Fruit fly (Drosophila melanogaster) whole organism, embryonic: Measurements from ENCODE around the gene Pi4KIIalpha.

ENCODE experiments used
- Atf6 ChIP-seq: fragments of 200-800 bp; sonication (Bioruptor generic); IDR thresholded peaks from 2 replicates; pipeline ENCODE4 v1.3.6; 2022; ENCODE audit warnings: missing biosample characterization, missing genetic modification characterization
- Awh ChIP-seq: fragments of 200-800 bp; sonication (Bioruptor generic); IDR thresholded peaks from 2 replicates; pipeline ENCODE4, ENCODE4 v1.3.6; 2022; ENCODE audit warnings: missing biosample characterization, missing genetic modification characterization
- B-H1 ChIP-seq: fragments of 200-800 bp; sonication (Bioruptor generic); IDR thresholded peaks from 3 replicates; pipeline ENCODE4 v1.3.6; 2022; ENCODE audit warnings: missing biosample characterization, missing genetic modification characterization
- Blimp-1 ChIP-seq: fragments of 200-800 bp; sonication (Bioruptor generic); optimal IDR thresholded peaks from 3 replicates; lab custom pipeline; 2018; ENCODE audit warnings: missing biosample characterization, missing genetic modification characterization, mild to moderate bottlenecking, moderate library complexity, missing genetic modification reagents
- CG10209 ChIP-seq: fragments of 200-800 bp; sonication (Bioruptor generic); optimal IDR thresholded peaks from 3 replicates; lab custom pipeline; 2017; ENCODE audit warnings: missing biosample characterization, mild to moderate bottlenecking, missing genetic modification characterization, missing genetic modification reagents
- CG10959 ChIP-seq: fragments of 200-800 bp; sonication (Bioruptor generic); IDR thresholded peaks from 2 replicates; pipeline ENCODE4 v1.3.6; 2022; ENCODE audit warnings: missing biosample characterization, missing genetic modification characterization
- CG11456 ChIP-seq: fragments of 200-800 bp; sonication (Bioruptor generic); IDR thresholded peaks from 3 replicates; pipeline ENCODE4 v1.3.6; 2022; ENCODE audit warnings: missing biosample characterization, missing genetic modification characterization
- CG12219 ChIP-seq: fragments of 200-800 bp; sonication (Bioruptor generic); optimal IDR thresholded peaks from 3 replicates; lab custom pipeline; 2018; ENCODE audit warnings: missing biosample characterization, mild to moderate bottlenecking, missing genetic modification characterization
- CG14014 ChIP-seq: fragments of 200-800 bp; sonication (Bioruptor generic); IDR thresholded peaks from 2 replicates; pipeline ENCODE4 v1.3.6; 2022; ENCODE audit warnings: missing biosample characterization, missing genetic modification characterization
- CG15601 ChIP-seq: fragments of 200-800 bp; sonication (Bioruptor generic); optimal IDR thresholded peaks from 3 replicates; lab custom pipeline; 2019; ENCODE audit warnings: missing biosample characterization, mild to moderate bottlenecking, missing genetic modification characterization, moderate library complexity
- CG16815 ChIP-seq: fragments of 200-800 bp; sonication (Bioruptor generic); optimal IDR thresholded peaks from 3 replicates; lab custom pipeline; 2017; ENCODE audit warnings: missing biosample characterization, mild to moderate bottlenecking, missing genetic modification characterization
- CG2712 ChIP-seq: fragments of 200-800 bp; optimal IDR thresholded peaks from 3 replicates; lab custom pipeline; 2019; ENCODE audit warnings: missing biosample characterization, mild to moderate bottlenecking, missing genetic modification characterization, moderate library complexity
- CG2875 ChIP-seq: fragments of 200-800 bp; sonication (Bioruptor generic); optimal IDR thresholded peaks from 2 replicates; lab custom pipeline; 2017; ENCODE audit warnings: missing biosample characterization, mild to moderate bottlenecking, missing genetic modification characterization, missing genetic modification reagents
- CG32532 ChIP-seq: fragments of 200-800 bp; sonication (Bioruptor generic); IDR thresholded peaks from 2 replicates; pipeline ENCODE4 v1.3.6; 2022; ENCODE audit warnings: missing biosample characterization, missing genetic modification characterization
- CG42726 ChIP-seq: fragments of 200-800 bp; sonication (Bioruptor generic); IDR thresholded peaks from 2 replicates; pipeline ENCODE4 v1.3.6; 2022; ENCODE audit warnings: missing biosample characterization, missing genetic modification characterization; ENCODE audit not compliant: partially characterized antibody
- CG5953 ChIP-seq: fragments of 200-800 bp; sonication (Bioruptor generic); IDR thresholded peaks from 2 replicates; pipeline ENCODE4 v1.3.6; 2022; ENCODE audit warnings: missing biosample characterization, missing genetic modification characterization
- CG6654 ChIP-seq: fragments of 200-800 bp; sonication (Bioruptor generic); optimal IDR thresholded peaks from 2 replicates; lab custom pipeline; 2017; ENCODE audit warnings: missing biosample characterization, mild to moderate bottlenecking, missing genetic modification characterization
- CG7556 ChIP-seq: fragments of 200-800 bp; sonication (Bioruptor generic); optimal IDR thresholded peaks from 2 replicates; lab custom pipeline; 2017; ENCODE audit warnings: missing biosample characterization, mild to moderate bottlenecking, missing genetic modification characterization
- CG9797 ChIP-seq: fragments of 200-800 bp; sonication (Bioruptor generic); optimal IDR thresholded peaks from 3 replicates; lab custom pipeline; 2018; ENCODE audit warnings: missing biosample characterization, mild to moderate bottlenecking, missing genetic modification characterization
- D ChIP-seq, 2 experiments: fragments of 200-800 bp in 1 of 2; fragments of >200 bp in 1 of 2; sonication (Bioruptor generic) in 1 of 2; optimal IDR thresholded peaks; 2 replicates in 1 of 2; 3 replicates in 1 of 2; lab custom pipeline; 2017; ENCODE audit warnings: mild to moderate bottlenecking in 1 of 2, missing biosample characterization in 1 of 2, missing genetic modification characterization in 1 of 2, missing genetic modification reagents in 1 of 2
- Deaf1 ChIP-seq: fragments of 200-800 bp; optimal IDR thresholded peaks from 3 replicates; lab custom pipeline; 2019; ENCODE audit warnings: missing biosample characterization, mild to moderate bottlenecking, missing genetic modification characterization, moderate library complexity
- GATAe ChIP-seq: fragments of 200-800 bp; sonication (Bioruptor generic); conservative IDR thresholded peaks from 2 replicates; pipeline ENCODE4 v1.3.6; 2022; ENCODE audit warnings: missing biosample characterization, missing genetic modification characterization
- HLH4C ChIP-seq: fragments of 200-800 bp; sonication (Bioruptor generic); IDR thresholded peaks from 3 replicates; pipeline ENCODE4 v1.3.6; 2022; ENCODE audit warnings: missing biosample characterization, missing genetic modification characterization; ENCODE audit not compliant: partially characterized antibody
- Hey ChIP-seq: fragments of 200-800 bp; sonication (Bioruptor generic); optimal IDR thresholded peaks from 3 replicates; lab custom pipeline; 2018; ENCODE audit warnings: missing biosample characterization, mild to moderate bottlenecking, missing genetic modification characterization
- Hmr ChIP-seq: fragments of 200-800 bp; sonication (Bioruptor generic); optimal IDR thresholded peaks from 3 replicates; lab custom pipeline; 2017; ENCODE audit warnings: mild to moderate bottlenecking, missing biosample characterization, missing genetic modification reagents, missing genetic modification characterization
- Hr51 ChIP-seq, 2 experiments: fragments of 200-800 bp; sonication (Bioruptor generic); optimal IDR thresholded peaks; 2 replicates in 1 of 2; 3 replicates in 1 of 2; lab custom pipeline; 2016 to 2018; ENCODE audit warnings: missing biosample characterization in 2 of 2, missing genetic modification characterization in 2 of 2, mild to moderate bottlenecking in 1 of 2, moderate library complexity in 1 of 2
- Lhr ChIP-seq: fragments of 200-800 bp; sonication (Bioruptor generic); optimal IDR thresholded peaks from 3 replicates; lab custom pipeline; 2017; ENCODE audit warnings: mild to moderate bottlenecking, missing biosample characterization, missing genetic modification reagents, missing genetic modification characterization
- NFAT ChIP-seq: fragments of 200-800 bp; sonication (Bioruptor generic); IDR thresholded peaks from 2 replicates; pipeline ENCODE4 v1.3.6; 2022; ENCODE audit warnings: missing biosample characterization, missing genetic modification characterization
- Oaz ChIP-seq: fragments of 200-800 bp; sonication (Bioruptor generic); IDR thresholded peaks from 2 replicates; pipeline ENCODE4 v1.3.6; 2022; ENCODE audit warnings: missing biosample characterization, missing genetic modification characterization
- Sin3A ChIP-seq: fragments of >200 bp; optimal IDR thresholded peaks from 2 replicates; lab custom pipeline; 2018
- Six4 ChIP-seq: fragments of 200-800 bp; sonication (Bioruptor generic); optimal IDR thresholded peaks from 2 replicates; lab custom pipeline; 2016; ENCODE audit warnings: missing biosample characterization, missing genetic modification characterization
- ac ChIP-seq: fragments of 200-800 bp; sonication (Bioruptor generic); optimal IDR thresholded peaks from 3 replicates; lab custom pipeline; 2017; ENCODE audit warnings: missing biosample characterization, mild to moderate bottlenecking, missing genetic modification characterization
- ara ChIP-seq: fragments of 200-800 bp; sonication (Bioruptor generic); IDR thresholded peaks from 2 replicates; pipeline ENCODE4 v1.3.6; 2022; ENCODE audit warnings: missing biosample characterization, missing genetic modification characterization
- cwo ChIP-seq: fragments of 200-800 bp; sonication (Bioruptor generic); optimal IDR thresholded peaks from 3 replicates; lab custom pipeline; 2017; ENCODE audit warnings: missing biosample characterization, missing genetic modification characterization, mild to moderate bottlenecking, moderate library complexity, missing genetic modification reagents
- da ChIP-seq: fragments of 200-800 bp; sonication (Bioruptor generic); optimal IDR thresholded peaks from 2 replicates; lab custom pipeline; 2016; ENCODE audit warnings: missing biosample characterization, missing genetic modification characterization
- dati ChIP-seq: fragments of 200-800 bp; sonication (Bioruptor generic); IDR thresholded peaks from 2 replicates; pipeline ENCODE4 v1.3.6; 2022; ENCODE audit warnings: missing biosample characterization, missing genetic modification characterization
- gce ChIP-seq: fragments of 200-800 bp; sonication (Bioruptor generic); IDR thresholded peaks from 3 replicates; pipeline ENCODE4 v1.3.6; 2022; ENCODE audit warnings: missing biosample characterization, missing genetic modification characterization
- gsb-n ChIP-seq: fragments of 200-800 bp; sonication (Bioruptor generic); optimal IDR thresholded peaks from 3 replicates; lab custom pipeline; 2018; ENCODE audit warnings: missing biosample characterization, mild to moderate bottlenecking, missing genetic modification characterization
- ham ChIP-seq: fragments of 200-800 bp; sonication (Bioruptor generic); IDR thresholded peaks from 2 replicates; pipeline ENCODE4 v1.3.6; 2022; ENCODE audit warnings: missing biosample characterization, missing genetic modification characterization
- jigr1 ChIP-seq: fragments of 200-800 bp; sonication (Bioruptor generic); IDR thresholded peaks from 3 replicates; pipeline ENCODE4 v1.3.6; 2022; ENCODE audit warnings: missing biosample characterization, missing genetic modification characterization
- lola ChIP-seq, 3 experiments: fragments of >200 bp in 2 of 3; fragments of 200-800 bp in 1 of 3; sonication (Bioruptor generic) in 1 of 3; optimal IDR thresholded peaks; 2 replicates each; lab custom pipeline; 2017 to 2019; ENCODE audit warnings: missing biosample characterization in 3 of 3, missing genetic modification characterization in 3 of 3, mild to moderate bottlenecking in 1 of 3, moderate library complexity in 1 of 3
- mam ChIP-seq: fragments of 200-800 bp; sonication (Bioruptor generic); optimal IDR thresholded peaks from 3 replicates; lab custom pipeline; 2016; ENCODE audit warnings: missing biosample characterization, missing genetic modification characterization
- nau ChIP-seq: fragments of 200-800 bp; sonication (Bioruptor generic); optimal IDR thresholded peaks from 3 replicates; lab custom pipeline; 2017; ENCODE audit warnings: missing biosample characterization, mild to moderate bottlenecking, missing genetic modification characterization, missing genetic modification reagents
- onecut ChIP-seq: fragments of 200-800 bp; sonication (Bioruptor generic); IDR thresholded peaks from 2 replicates; pipeline ENCODE4 v1.3.6; 2022; ENCODE audit warnings: missing biosample characterization, missing genetic modification characterization
- pros ChIP-seq: fragments of 200-800 bp; sonication (Bioruptor generic); optimal IDR thresholded peaks from 3 replicates; lab custom pipeline; 2019; ENCODE audit warnings: missing biosample characterization, mild to moderate bottlenecking, missing genetic modification characterization, moderate library complexity
- pum ChIP-seq: fragments of 200-800 bp; sonication (Bioruptor generic); optimal IDR thresholded peaks from 2 replicates; lab custom pipeline; 2016; ENCODE audit warnings: missing biosample characterization, missing genetic modification characterization
- seq ChIP-seq: fragments of 200-800 bp; sonication (Bioruptor generic); IDR thresholded peaks from 2 replicates; pipeline ENCODE4 v1.3.6; 2022; ENCODE audit warnings: missing biosample characterization, missing genetic modification characterization
- tio ChIP-seq: fragments of 200-800 bp; sonication (Bioruptor generic); optimal IDR thresholded peaks from 2 replicates; lab custom pipeline; 2017; ENCODE audit warnings: missing biosample characterization, missing genetic modification characterization, inconsistent platforms
- unpg ChIP-seq: fragments of 200-800 bp; sonication (Bioruptor generic); optimal IDR thresholded peaks from 3 replicates; lab custom pipeline; 2018; ENCODE audit warnings: missing biosample characterization, mild to moderate bottlenecking, missing genetic modification characterization, moderate library complexity
- usp ChIP-seq: fragments of >200 bp; optimal IDR thresholded peaks from 2 replicates; lab custom pipeline; 2017; ENCODE audit warnings: missing biosample characterization, missing genetic modification characterization

Pi4KIIalpha gene

DNA sequence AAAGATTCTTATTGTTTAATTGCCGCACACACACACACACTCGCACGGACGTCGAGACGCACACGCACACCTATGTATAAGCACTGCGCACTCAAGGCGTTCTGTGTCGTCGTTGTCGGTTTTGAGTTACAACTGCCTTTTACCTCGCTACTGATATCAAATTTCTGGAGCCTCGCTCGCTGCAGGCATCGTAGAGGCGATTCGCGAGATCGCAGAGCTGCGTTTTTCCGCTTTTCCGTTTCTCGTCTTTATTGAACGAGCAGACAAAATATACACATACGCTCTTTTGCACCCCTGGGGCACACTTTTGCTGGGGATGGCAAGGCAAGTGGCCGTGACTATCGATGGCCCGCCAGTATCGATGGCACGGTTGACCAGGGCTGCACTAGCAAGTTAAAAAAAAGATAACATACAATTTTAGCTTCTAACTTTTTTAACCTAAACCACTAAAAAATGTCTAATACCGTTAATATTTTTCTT is 15.9 kb downstream of the Pi4KIIalpha start, which contains the start of gene CG2519 (continued):
- TF ChIP-seq seq (GFP tag; lab: Robert Waterston, UW) (peak; percentile 38; the same call in 1 of the 2 replicates), HLH4C (GFP tag; lab: Robert Waterston, UW) (peak; percentile 96), ara (no peak), NFAT (GFP tag; lab: Robert Waterston, UW) (peak; percentile 82), CG9797 (peak; percentile 37), Atf6 (GFP tag; lab: Robert Waterston, UW) (peak; percentile 49; the same call in 1 of the 2 replicates), usp (GFP tag; lab: Kevin White, UChicago) (no peak), tio (no peak), Oaz (GFP tag; lab: Robert Waterston, UW) (no peak), CG14014 (GFP tag; lab: Robert Waterston, UW) (peak; percentile 49; the same call in 1 of the 2 replicates), pros (GFP tag; lab: Kevin White, UChicago) (peak; percentile 65), CG5953 (GFP tag; lab: Robert Waterston, UW) (no peak), ham (GFP tag; lab: Robert Waterston, UW) (no peak), Awh (GFP tag; lab: Robert Waterston, UW) (0 out of 2 replicates have a peak, but pooled peaks have one; percentile 9), CG10959 (GFP tag; lab: Robert Waterston, UW) (peak; percentile 34; the same call in 1 of the 2 replicates), B-H1 (no peak), gce (GFP tag; lab: Robert Waterston, UW) (no peak), CG7556 (GFP tag; lab: Kevin White, UChicago) (no peak), CG10209 (GFP tag; lab: Kevin White, UChicago) (peak; percentile 15), ac (GFP tag; lab: Kevin White, UChicago) (peak; percentile 10), da (GFP tag; lab: Kevin White, UChicago) (peak; percentile 53), gsb-n (no peak), Hey (tag; lab: Kevin White, UChicago) (no peak), Sin3A (lab: Kevin White, UChicago) (peak; percentile 57), Deaf1 (tag; lab: Kevin White, UChicago) (no peak), CG6654 (GFP tag; lab: Kevin White, UChicago) (no peak), onecut (peak; percentile 62; the same call in 1 of the 2 replicates), CG2875 (GFP tag; lab: Kevin White, UChicago) (no peak), CG32532 (GFP tag; lab: Robert Waterston, UW) (peak; percentile 81), dati (peak; percentile 55; the same call in 1 of the 2 replicates), Six4 (GFP tag; lab: Kevin White, UChicago) (peak; percentile 51), Hmr (no peak), CG42726 (GFP tag; lab: Robert Waterston, UW) (peak; percentile 94), D (optimal IDR thresholded peaks at IDR 0.05; lab: Kevin White, UChicago) (peak; percentile 81), D (GFP tag; optimal IDR thresholded peaks at IDR 0.05; lab: Kevin White, UChicago) (no peak), mam (GFP tag; lab: Kevin White, UChicago) (peak; percentile 73), cwo (GFP tag; lab: Kevin White, UChicago) (no peak), CG11456 (GFP tag; lab: Robert Waterston, UW) (peak; percentile 85), CG16815 (GFP tag; lab: Kevin White, UChicago) (no peak), CG2712 (tag; lab: Kevin White, UChicago) (no peak), CG12219 (GFP tag; lab: Kevin White, UChicago) (no peak), Hr51 (GFP tag; optimal IDR thresholded peaks at IDR 0.05; lab: Kevin White, UChicago) (peak in 1 of 2 experiments; percentile 51), GATAe (no peak), nau (GFP tag; lab: Kevin White, UChicago) (no peak), jigr1 (peak; percentile 52; the same call in 1 of the 3 replicates), lola (GFP tag; optimal IDR thresholded peaks at IDR 0.05; lab: Kevin White, UChicago) (peak in 1 of 3 experiments; percentile 9), Blimp-1 (GFP tag; lab: Kevin White, UChicago) (no peak), unpg (GFP tag; lab: Kevin White, UChicago) (no peak), Lhr (no peak), pum (peak; percentile 39), CG15601 (tag; lab: Kevin White, UChicago) (no peak)
